Worm (Caenorhabditis elegans): ENCODE data around the gene C35D10.7.

The C35D10.7 gene

DNA sequence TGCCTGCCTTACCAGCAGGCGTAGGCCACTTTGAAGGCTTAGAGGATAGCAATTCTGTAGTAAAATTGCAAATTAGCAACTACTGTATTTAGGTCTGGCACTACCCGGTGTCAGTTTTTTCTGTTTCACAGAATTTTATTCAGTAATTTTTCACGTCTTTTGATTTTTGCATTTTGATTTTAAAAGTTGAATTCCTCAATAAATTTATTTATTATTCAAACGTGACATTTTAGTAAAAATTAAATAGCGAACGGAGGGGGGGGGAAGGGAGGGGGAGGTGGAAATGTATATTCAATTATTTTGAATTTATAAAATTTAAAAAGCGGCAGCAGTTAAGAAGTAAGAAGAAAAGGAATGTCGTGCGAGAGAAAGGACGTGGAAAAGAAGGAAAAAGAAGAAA lies 38.8 kb upstream of the C35D10.7 start, which contains the start of gene F26A1.4:
TSS of gene F26A1.4 (plus strand) at position 301 of the 400 bp plus-strand sequence.
- TF ChIP-seq blmp-1 (tag; optimal IDR thresholded peaks at IDR 0.05) (no peak), cnd-1 (tag; optimal IDR thresholded peaks at IDR 0.05) (no peak), ceh-43 (GFP tag; optimal IDR thresholded peaks at IDR 0.05) (no peak), snpc-4 (tag; optimal IDR thresholded peaks at IDR 0.05) (no peak), nhr-12 (tag; optimal IDR thresholded peaks at IDR 0.05) (no peak), nhr-237 (tag; optimal IDR thresholded peaks at IDR 0.05) (no peak), ceh-39 (tag; optimal IDR thresholded peaks at IDR 0.05) (no peak), sem-2 (GFP tag; optimal IDR thresholded peaks at IDR 0.05) (no peak)

DNA sequence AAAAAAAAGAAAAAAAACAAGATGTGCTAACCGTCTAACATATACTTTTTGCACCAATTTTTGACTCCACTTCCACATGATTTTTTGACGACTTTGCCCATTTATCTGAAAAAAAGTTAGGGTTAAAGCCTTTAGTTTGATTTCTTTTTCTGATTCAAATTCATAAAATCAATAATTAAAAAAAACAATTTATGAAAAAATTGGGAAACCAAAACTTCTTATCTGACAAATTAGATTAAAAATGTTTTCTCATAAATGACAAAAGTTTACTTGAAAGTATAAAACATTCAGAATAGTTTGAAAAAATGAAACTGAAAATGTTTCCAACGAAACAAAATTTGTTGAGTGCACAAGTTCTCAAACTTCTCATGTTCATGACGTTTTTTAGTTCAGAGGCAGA lies 36.1 kb upstream of the C35D10.7 start, which contains the start of gene F26A1.7:
TSS of gene F26A1.7 (minus strand) at position 101 of the 400 bp plus-strand sequence.
- TF ChIP-seq nhr-76 (tag; optimal IDR thresholded peaks at IDR 0.05) (no peak), ceh-39 (tag; optimal IDR thresholded peaks at IDR 0.05) (no peak), M03D4.4 (tag; optimal IDR thresholded peaks at IDR 0.05) (no peak), nhr-28 (tag; optimal IDR thresholded peaks at IDR 0.05) (no peak), unc-62 (GFP tag; optimal IDR thresholded peaks at IDR 0.05) (no peak), drap-1 (GFP tag; optimal IDR thresholded peaks at IDR 0.05) (no peak), ztf-11 (tag; optimal IDR thresholded peaks at IDR 0.05) (no peak), cnd-1 (tag; optimal IDR thresholded peaks at IDR 0.05) (no peak), elt-1 (tag; optimal IDR thresholded peaks at IDR 0.05; ENCODE audit: borderline replicate concordance, insufficient read depth) (no peak), sem-2 (GFP tag; optimal IDR thresholded peaks at IDR 0.05) (no peak), mab-5 (tag; optimal IDR thresholded peaks at IDR 0.05) (no peak), nhr-237 (tag; optimal IDR thresholded peaks at IDR 0.05) (no peak), ceh-43 (GFP tag; optimal IDR thresholded peaks at IDR 0.05) (no peak), hlh-1 (tag; optimal IDR thresholded peaks at IDR 0.05) (no peak), ceh-83 (GFP tag; optimal IDR thresholded peaks at IDR 0.05) (no peak), nhr-12 (tag; optimal IDR thresholded peaks at IDR 0.05) (no peak)

DNA sequence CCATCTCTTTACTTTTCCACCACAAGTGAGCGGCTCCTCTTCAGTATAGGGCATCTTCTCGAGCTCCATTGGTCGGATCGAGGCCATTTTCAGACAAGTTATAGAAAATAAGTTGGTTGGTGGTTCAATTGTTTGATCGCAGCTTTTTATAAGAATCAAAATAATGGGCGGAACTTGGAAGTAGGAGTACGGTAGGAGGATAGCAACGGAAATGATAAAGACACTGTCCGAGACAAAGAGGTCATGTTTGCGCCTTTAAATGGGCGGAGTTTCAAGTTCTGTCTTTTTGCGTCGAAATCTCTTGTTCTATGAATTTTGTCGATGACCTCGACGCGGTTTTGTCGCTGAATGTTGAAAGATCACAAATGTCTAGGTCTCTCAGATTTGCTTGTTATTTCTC lies 33.9 kb upstream of the C35D10.7 start, which contains the start of gene F26A1.8:
TSS of gene F26A1.8 (minus strand) at position 101 of the 400 bp plus-strand sequence.
- no peak for TF ChIP-seq ham-2 (GFP tag; optimal IDR thresholded peaks at IDR 0.05)
- no peak for TF ChIP-seq M03D4.4 (tag; optimal IDR thresholded peaks at IDR 0.05)
- no peak for TF ChIP-seq sptf-1 (tag; optimal IDR thresholded peaks at IDR 0.05)
- no peak for TF ChIP-seq flh-1 (GFP tag; optimal IDR thresholded peaks at IDR 0.05)
- TF ChIP-seq pha-4 (tag; optimal IDR thresholded peaks at IDR 0.05), result no peak
- no peak for TF ChIP-seq ceh-43 (GFP tag; optimal IDR thresholded peaks at IDR 0.05)
- TF ChIP-seq nhr-2 (tag; optimal IDR thresholded peaks at IDR 0.05), result no peak
- no peak for TF ChIP-seq ceh-83 (GFP tag; optimal IDR thresholded peaks at IDR 0.05)
- TF ChIP-seq ztf-11 (tag; optimal IDR thresholded peaks at IDR 0.05), result no peak
- no peak for TF ChIP-seq mls-2 (tag; optimal IDR thresholded peaks at IDR 0.05)
- no peak for TF ChIP-seq unc-120 (tag; optimal IDR thresholded peaks at IDR 0.05; ENCODE audit: poor library complexity, severe bottlenecking)
- no peak for TF ChIP-seq drap-1 (GFP tag; optimal IDR thresholded peaks at IDR 0.05)
- TF ChIP-seq unc-39 (tag; optimal IDR thresholded peaks at IDR 0.05), result no peak
- no peak for TF ChIP-seq nhr-28 (tag; optimal IDR thresholded peaks at IDR 0.05)

DNA sequence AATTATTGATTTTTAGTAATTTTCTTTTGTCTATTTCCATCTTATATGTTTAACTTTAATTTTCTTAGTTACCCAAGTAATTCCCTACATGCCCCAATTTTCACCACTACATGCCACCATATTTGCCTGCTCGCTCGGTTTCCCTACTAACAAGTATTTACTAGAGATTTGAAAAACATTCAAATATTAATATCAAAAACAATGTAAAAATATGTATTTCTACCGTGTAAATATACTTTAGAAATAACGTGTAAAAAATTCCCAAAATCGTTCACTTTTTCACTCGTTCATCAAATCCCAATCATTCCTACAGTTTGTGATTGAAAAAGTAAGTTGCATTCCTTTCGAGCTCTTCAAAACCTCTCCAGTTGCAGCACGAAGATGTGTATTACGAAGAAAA lies 29.4 kb upstream of the C35D10.7 start, which contains the start of gene F26A1.3:
TSS of gene F26A1.3 (plus strand) at position 301 of the 400 bp plus-strand sequence.
- TF ChIP-seq unc-120 (tag; optimal IDR thresholded peaks at IDR 0.05; ENCODE audit: poor library complexity, severe bottlenecking) (no peak), mls-2 (tag; optimal IDR thresholded peaks at IDR 0.05) (no peak), lsy-2 (tag; optimal IDR thresholded peaks at IDR 0.05) (no peak), sptf-1 (tag; optimal IDR thresholded peaks at IDR 0.05) (no peak), ham-2 (GFP tag; optimal IDR thresholded peaks at IDR 0.05) (no peak), elt-1 (tag; optimal IDR thresholded peaks at IDR 0.05; ENCODE audit: borderline replicate concordance, insufficient read depth) (no peak), cnd-1 (tag; optimal IDR thresholded peaks at IDR 0.05) (no peak), tbx-8 (GFP tag; optimal IDR thresholded peaks at IDR 0.05) (no peak), ztf-11 (tag; optimal IDR thresholded peaks at IDR 0.05) (no peak), ceh-39 (tag; optimal IDR thresholded peaks at IDR 0.05) (no peak), bed-3 (GFP tag; optimal IDR thresholded peaks at IDR 0.05) (no peak), nhr-237 (tag; optimal IDR thresholded peaks at IDR 0.05) (no peak), ceh-43 (GFP tag; optimal IDR thresholded peaks at IDR 0.05) (no peak)

ce11 chrIII:4829440-4829839 lies 26.6 kb upstream of the C35D10.7 start, which contains the start of gene F26A1.9:
Gene F26A1.9 (minus strand): TSS chrIII:4829540.
- no peak for TF ChIP-seq M03D4.4 (tag; optimal IDR thresholded peaks at IDR 0.05)
- no peak for TF ChIP-seq blmp-1 (tag; optimal IDR thresholded peaks at IDR 0.05)
- no peak for TF ChIP-seq lin-32 (GFP tag; optimal IDR thresholded peaks at IDR 0.05)
- no peak for TF ChIP-seq nhr-2 (tag; optimal IDR thresholded peaks at IDR 0.05)
- TF ChIP-seq unc-39 (tag; optimal IDR thresholded peaks at IDR 0.05), result no peak
- TF ChIP-seq ham-2 (GFP tag; optimal IDR thresholded peaks at IDR 0.05), result no peak
- TF ChIP-seq tbx-8 (GFP tag; optimal IDR thresholded peaks at IDR 0.05), result no peak
- no peak for TF ChIP-seq lsy-2 (tag; optimal IDR thresholded peaks at IDR 0.05)
- TF ChIP-seq unc-120 (tag; optimal IDR thresholded peaks at IDR 0.05; ENCODE audit: poor library complexity, severe bottlenecking), result no peak
- TF ChIP-seq elt-3 (tag; optimal IDR thresholded peaks at IDR 0.05), result no peak
- no peak for TF ChIP-seq hlh-1 (tag; optimal IDR thresholded peaks at IDR 0.05)
- TF ChIP-seq ces-1 (GFP tag; optimal IDR thresholded peaks at IDR 0.05), result no peak
- no peak for TF ChIP-seq drap-1 (GFP tag; optimal IDR thresholded peaks at IDR 0.05)
- TF ChIP-seq ceh-83 (GFP tag; optimal IDR thresholded peaks at IDR 0.05), result no peak
- TF ChIP-seq mab-5 (tag; optimal IDR thresholded peaks at IDR 0.05), result no peak
- TF ChIP-seq mls-2 (tag; optimal IDR thresholded peaks at IDR 0.05), result no peak
- TF ChIP-seq mep-1 (tag; optimal IDR thresholded peaks at IDR 0.05), result no peak
- no peak for TF ChIP-seq unc-62 (GFP tag; optimal IDR thresholded peaks at IDR 0.05)

Data from whole organism, mixed stage, embryonic.